Worm (Caenorhabditis elegans): ENCODE data around the gene sre-44.

sre-44 gene

ce11 chrII:13916040-13916439 lies 33.4 kb upstream of the sre-44 start, which contains the start of gene mltn-3:
mltn-3 (plus strand) TSS chrII:13916340.
- TF ChIP-seq hnd-1 (tag; optimal IDR thresholded peaks at IDR 0.05): no peak
- no peak for TF ChIP-seq ama-1 (optimal IDR thresholded peaks at IDR 0.05)

ce11 chrII:13919100-13919499 lies 30.3 kb upstream of the sre-44 start:
- TF ChIP-seq sea-1 (GFP tag; conservative IDR thresholded peaks at IDR 0.05) (0 out of 2 replicates have a peak, but pooled peaks have one; percentile 22), aly-1 (tag; optimal IDR thresholded peaks at IDR 0.05) (no peak)

- TF ChIP-seq sea-1 (GFP tag; conservative IDR thresholded peaks at IDR 0.05) (no peak), hnd-1 (tag; optimal IDR thresholded peaks at IDR 0.05) (no peak), ets-7 (tag; optimal IDR thresholded peaks at IDR 0.05) (no peak), ceh-13 (GFP tag; optimal IDR thresholded peaks at IDR 0.05) (no peak), hmg-4 (GFP tag; optimal IDR thresholded peaks at IDR 0.05) (no peak), flt-1 (GFP tag; IDR thresholded peaks at IDR 0.05) (no peak), tbx-37 (GFP tag; conservative IDR thresholded peaks at IDR 0.05) (no peak), ceh-36 (tag; optimal IDR thresholded peaks at IDR 0.05) (no peak), hmbx-1 (tag; optimal IDR thresholded peaks at IDR 0.05) (no peak), scrt-1 (GFP tag; IDR thresholded peaks at IDR 0.05) (no peak), F13C5.2 (tag; optimal IDR thresholded peaks at IDR 0.05) (no peak), tbx-11 (GFP tag; IDR thresholded peaks at IDR 0.05) (no peak)
These were observed 24.5 kb upstream of the sre-44 start, which contains the start of gene mltn-5 for ce11 chrII:13924909-13925308. mltn-5 (plus strand) TSS chrII:13925209.

ce11 chrII:13931944-13932343 lies 17.4 kb upstream of the sre-44 start, which contains the start of gene hot-3:
hot-3 (minus strand) TSS chrII:13932044.
- no peak for TF ChIP-seq tbx-11 (GFP tag; IDR thresholded peaks at IDR 0.05)
- TF ChIP-seq B0310.2 (tag; optimal IDR thresholded peaks at IDR 0.05): no peak
- no peak for TF ChIP-seq flt-1 (GFP tag; IDR thresholded peaks at IDR 0.05)
- no peak for TF ChIP-seq aly-1 (tag; optimal IDR thresholded peaks at IDR 0.05)
- TF ChIP-seq tra-4 (tag; optimal IDR thresholded peaks at IDR 0.05): no peak
- no peak for TF ChIP-seq hmg-4 (GFP tag; optimal IDR thresholded peaks at IDR 0.05)
- no peak for TF ChIP-seq scrt-1 (GFP tag; IDR thresholded peaks at IDR 0.05)
- no peak for TF ChIP-seq pes-1 (GFP tag; IDR thresholded peaks at IDR 0.05)
- no peak for TF ChIP-seq F13C5.2 (tag; optimal IDR thresholded peaks at IDR 0.05)
- no peak for TF ChIP-seq ama-1 (optimal IDR thresholded peaks at IDR 0.05)
- TF ChIP-seq ceh-36 (tag; optimal IDR thresholded peaks at IDR 0.05): no peak
- TF ChIP-seq ceh-13 (GFP tag; optimal IDR thresholded peaks at IDR 0.05): no peak
- no peak for TF ChIP-seq hmbx-1 (tag; optimal IDR thresholded peaks at IDR 0.05)
- TF ChIP-seq sea-1 (GFP tag; conservative IDR thresholded peaks at IDR 0.05): no peak

- TF ChIP-seq tbx-11 (GFP tag; IDR thresholded peaks at IDR 0.05) (no peak), sea-1 (GFP tag; conservative IDR thresholded peaks at IDR 0.05) (no peak)
These were observed 15.9 kb upstream of the sre-44 start for ce11 chrII:13933534-13933933.

ce11 chrII:13935907-13936306 lies 13.5 kb upstream of the sre-44 start:
- no peak for TF ChIP-seq aly-1 (tag; optimal IDR thresholded peaks at IDR 0.05)
- no peak for TF ChIP-seq tbx-37 (GFP tag; conservative IDR thresholded peaks at IDR 0.05)
- TF ChIP-seq hmbx-1 (tag; optimal IDR thresholded peaks at IDR 0.05): no peak
- TF ChIP-seq sea-1 (GFP tag; conservative IDR thresholded peaks at IDR 0.05): no peak
- TF ChIP-seq B0310.2 (tag; optimal IDR thresholded peaks at IDR 0.05): no peak
- no peak for TF ChIP-seq scrt-1 (GFP tag; IDR thresholded peaks at IDR 0.05)
- TF ChIP-seq hmg-4 (GFP tag; optimal IDR thresholded peaks at IDR 0.05): no peak
- no peak for TF ChIP-seq ama-1 (optimal IDR thresholded peaks at IDR 0.05)
- TF ChIP-seq flt-1 (GFP tag; IDR thresholded peaks at IDR 0.05): no peak
- no peak for TF ChIP-seq F13C5.2 (tag; optimal IDR thresholded peaks at IDR 0.05)
- no peak for TF ChIP-seq ceh-36 (tag; optimal IDR thresholded peaks at IDR 0.05)
- no peak for TF ChIP-seq hnd-1 (tag; optimal IDR thresholded peaks at IDR 0.05)
- no peak for TF ChIP-seq ceh-13 (GFP tag; optimal IDR thresholded peaks at IDR 0.05)
- no peak for TF ChIP-seq tra-4 (tag; optimal IDR thresholded peaks at IDR 0.05)
- TF ChIP-seq tbx-11 (GFP tag; IDR thresholded peaks at IDR 0.05): no peak
- TF ChIP-seq pes-1 (GFP tag; IDR thresholded peaks at IDR 0.05): no peak
- no peak for TF ChIP-seq ets-7 (tag; optimal IDR thresholded peaks at IDR 0.05)

DNA sequence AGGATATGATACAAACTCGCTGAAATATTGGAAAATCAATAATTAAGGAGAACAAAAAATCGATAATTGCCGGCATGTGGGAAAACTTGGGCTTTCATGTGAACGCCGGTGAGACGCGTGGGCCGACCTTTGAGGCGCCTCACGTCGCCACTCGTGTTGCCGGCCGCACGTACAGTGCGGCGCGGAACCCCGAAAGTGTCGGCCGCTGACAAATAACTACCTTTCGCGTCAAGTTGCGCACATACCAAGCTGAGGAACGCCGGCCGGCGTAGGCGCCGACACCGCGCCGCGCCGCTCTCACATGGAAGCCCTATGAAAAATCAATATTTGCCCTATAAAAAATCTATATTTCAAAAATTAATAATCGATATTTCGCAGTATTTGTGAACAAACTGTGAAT lies 11.1 kb upstream of the sre-44 start:
- no peak for TF ChIP-seq hmbx-1 (tag; optimal IDR thresholded peaks at IDR 0.05)
- TF ChIP-seq ama-1 (optimal IDR thresholded peaks at IDR 0.05): no peak
- no peak for TF ChIP-seq sea-1 (GFP tag; conservative IDR thresholded peaks at IDR 0.05)
- no peak for TF ChIP-seq tbx-37 (GFP tag; conservative IDR thresholded peaks at IDR 0.05)
- no peak for TF ChIP-seq ets-7 (tag; optimal IDR thresholded peaks at IDR 0.05)
- no peak for TF ChIP-seq flt-1 (GFP tag; IDR thresholded peaks at IDR 0.05)
- TF ChIP-seq F13C5.2 (tag; optimal IDR thresholded peaks at IDR 0.05): no peak
- no peak for TF ChIP-seq ceh-13 (GFP tag; optimal IDR thresholded peaks at IDR 0.05)
- no peak for TF ChIP-seq tbx-11 (GFP tag; IDR thresholded peaks at IDR 0.05)
- no peak for TF ChIP-seq tra-4 (tag; optimal IDR thresholded peaks at IDR 0.05)
- no peak for TF ChIP-seq hmg-4 (GFP tag; optimal IDR thresholded peaks at IDR 0.05)
- TF ChIP-seq aly-1 (tag; optimal IDR thresholded peaks at IDR 0.05): no peak
- TF ChIP-seq scrt-1 (GFP tag; IDR thresholded peaks at IDR 0.05): no peak
- TF ChIP-seq B0310.2 (tag; optimal IDR thresholded peaks at IDR 0.05): no peak
- TF ChIP-seq ceh-36 (tag; optimal IDR thresholded peaks at IDR 0.05): no peak
- TF ChIP-seq pes-1 (GFP tag; IDR thresholded peaks at IDR 0.05): no peak
- no peak for TF ChIP-seq hnd-1 (tag; optimal IDR thresholded peaks at IDR 0.05)

- TF ChIP-seq scrt-1 (GFP tag; IDR thresholded peaks at IDR 0.05): no peak
- TF ChIP-seq aly-1 (tag; optimal IDR thresholded peaks at IDR 0.05): no peak
- no peak for TF ChIP-seq pes-1 (GFP tag; IDR thresholded peaks at IDR 0.05)
- no peak for TF ChIP-seq hnd-1 (tag; optimal IDR thresholded peaks at IDR 0.05)
- TF ChIP-seq ets-7 (tag; optimal IDR thresholded peaks at IDR 0.05): no peak
- TF ChIP-seq ceh-13 (GFP tag; optimal IDR thresholded peaks at IDR 0.05): no peak
- no peak for TF ChIP-seq hmg-4 (GFP tag; optimal IDR thresholded peaks at IDR 0.05)
- TF ChIP-seq B0310.2 (tag; optimal IDR thresholded peaks at IDR 0.05): no peak
- TF ChIP-seq tra-4 (tag; optimal IDR thresholded peaks at IDR 0.05): no peak
- no peak for TF ChIP-seq sea-1 (GFP tag; conservative IDR thresholded peaks at IDR 0.05)
- TF ChIP-seq ceh-36 (tag; optimal IDR thresholded peaks at IDR 0.05): no peak
- no peak for TF ChIP-seq ama-1 (optimal IDR thresholded peaks at IDR 0.05)
- TF ChIP-seq hmbx-1 (tag; optimal IDR thresholded peaks at IDR 0.05): no peak
- TF ChIP-seq flt-1 (GFP tag; IDR thresholded peaks at IDR 0.05): no peak
- no peak for TF ChIP-seq tbx-11 (GFP tag; IDR thresholded peaks at IDR 0.05)
- no peak for TF ChIP-seq F13C5.2 (tag; optimal IDR thresholded peaks at IDR 0.05)
These were observed 9.9 kb upstream of the sre-44 start, which contains the start of gene W07G1.1 for ce11 chrII:13939531-13939930. W07G1.1 (minus strand) TSS chrII:13939631.

Measured in whole organism, early embryonic.